Worm (Caenorhabditis elegans): ENCODE results near the gene Y48A6B.8.

Gene Y48A6B.8

DNA sequence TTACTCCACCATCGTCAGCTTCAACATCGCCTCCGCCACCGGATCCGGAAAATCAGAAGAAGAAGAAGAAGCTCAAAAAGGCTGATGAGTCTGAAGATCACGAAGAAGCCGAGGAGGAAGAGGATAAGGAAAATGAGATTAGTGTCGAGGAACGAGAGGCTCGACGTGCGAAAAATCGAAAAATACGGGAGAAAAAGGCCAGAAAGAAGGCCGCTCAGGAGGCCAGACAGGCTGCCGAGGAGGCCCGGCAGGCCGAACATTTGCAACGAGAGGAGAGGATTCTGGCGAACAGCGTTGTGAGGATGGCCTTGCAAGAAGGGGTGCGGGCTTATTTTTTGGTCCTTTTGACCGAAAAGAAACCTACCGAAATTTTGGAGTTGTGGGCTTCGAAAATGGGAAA, 16.0 kb upstream of the Y48A6B.8 start:
- TF ChIP-seq rnt-1 (tag; optimal IDR thresholded peaks at IDR 0.05) (no peak), dmd-4 (tag; optimal IDR thresholded peaks at IDR 0.05; ENCODE audit: borderline replicate concordance) (no peak), nhr-11 (tag; optimal IDR thresholded peaks at IDR 0.05) (no peak)

ce11 chrIII:11040606-11041005, 11.4 kb upstream of the Y48A6B.8 start:
- TF ChIP-seq hlh-13 (GFP tag; optimal IDR thresholded peaks at IDR 0.05) (no peak), pat-9 (tag; optimal IDR thresholded peaks at IDR 0.05) (no peak), ceh-45 (GFP tag; IDR thresholded peaks at IDR 0.05) (no peak), rnt-1 (tag; optimal IDR thresholded peaks at IDR 0.05) (no peak), hlh-6 (tag; optimal IDR thresholded peaks at IDR 0.05) (no peak), lin-11 (tag; optimal IDR thresholded peaks at IDR 0.05) (no peak), hlh-30 (tag; optimal IDR thresholded peaks at IDR 0.05; ENCODE audit: insufficient read depth) (no peak), madf-2 (tag; optimal IDR thresholded peaks at IDR 0.05) (no peak), ceh-24 (tag; optimal IDR thresholded peaks at IDR 0.05) (no peak), nhr-11 (tag; optimal IDR thresholded peaks at IDR 0.05) (no peak), C08G9.2 (tag; optimal IDR thresholded peaks at IDR 0.05) (no peak), dve-1 (tag; optimal IDR thresholded peaks at IDR 0.05) (no peak), hlh-15 (tag; optimal IDR thresholded peaks at IDR 0.05) (no peak)

- TF ChIP-seq nfya-1 (tag; optimal IDR thresholded peaks at IDR 0.05) (peak; percentile 30), C08G9.2 (tag; optimal IDR thresholded peaks at IDR 0.05) (no peak), sdc-2 (tag; optimal IDR thresholded peaks at IDR 0.05) (no peak), elt-4 (tag; optimal IDR thresholded peaks at IDR 0.05) (no peak), che-1 (tag; optimal IDR thresholded peaks at IDR 0.05) (no peak), ceh-31 (tag; optimal IDR thresholded peaks at IDR 0.05) (peak; percentile 5), ceh-30 (tag; optimal IDR thresholded peaks at IDR 0.05) (no peak), ceh-6 (GFP tag; optimal IDR thresholded peaks at IDR 0.05) (no peak), ceh-48 (tag; optimal IDR thresholded peaks at IDR 0.05) (no peak), unc-42 (tag; optimal IDR thresholded peaks at IDR 0.05) (peak; percentile 26), tbx-2 (tag; optimal IDR thresholded peaks at IDR 0.05) (peak; percentile 25)
These were observed 10.0 kb upstream of the Y48A6B.8 start for ce11 chrIII:11039250-11039649.

DNA sequence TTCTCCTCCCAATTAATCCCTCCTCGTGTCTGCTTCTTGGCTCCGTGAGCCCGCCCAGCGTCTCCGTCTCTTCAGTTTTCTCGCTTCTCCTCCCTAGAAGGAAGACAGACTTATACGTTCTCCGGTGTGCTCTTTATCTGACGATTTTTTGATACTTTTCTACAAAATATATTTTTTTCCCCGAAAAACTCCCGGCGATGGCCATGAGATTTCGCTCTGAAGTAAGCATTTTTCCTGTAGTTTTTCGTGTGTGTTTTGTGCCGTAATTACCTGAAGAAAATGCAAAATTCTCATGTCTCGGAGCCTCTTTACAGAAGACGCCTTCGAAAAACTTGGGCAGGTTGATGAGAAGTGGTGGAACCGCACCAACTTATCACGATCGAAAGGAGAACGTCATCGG, 7.4 kb upstream of the Y48A6B.8 start, which contains the start of gene spat-2:
Gene spat-2 (plus strand): TSS at position 301 of the 400 bp plus-strand sequence.
- TF ChIP-seq ceh-14 (tag; optimal IDR thresholded peaks at IDR 0.05) (no peak), ceh-18 (tag; optimal IDR thresholded peaks at IDR 0.05) (no peak), ama-1 (optimal IDR thresholded peaks at IDR 0.05) (no peak), sdc-2 (tag; optimal IDR thresholded peaks at IDR 0.05) (no peak), dmd-4 (tag; optimal IDR thresholded peaks at IDR 0.05; ENCODE audit: borderline replicate concordance) (no peak), C38D4.7 (GFP tag; optimal IDR thresholded peaks at IDR 0.05) (no peak), fkh-10 (GFP tag; optimal IDR thresholded peaks at IDR 0.05) (no peak), ref-2 (tag; optimal IDR thresholded peaks at IDR 0.05) (no peak), nfya-1 (tag; optimal IDR thresholded peaks at IDR 0.05) (no peak), hlh-8 (tag; optimal IDR thresholded peaks at IDR 0.05) (no peak), elt-2 (tag; optimal IDR thresholded peaks at IDR 0.05) (no peak)

- TF ChIP-seq lim-6 (tag; optimal IDR thresholded peaks at IDR 0.05) (no peak), syd-9 (tag; optimal IDR thresholded peaks at IDR 0.05) (no peak), lin-11 (tag; optimal IDR thresholded peaks at IDR 0.05) (no peak), nfya-1 (tag; optimal IDR thresholded peaks at IDR 0.05) (peak; percentile 61), pax-1 (tag; optimal IDR thresholded peaks at IDR 0.05) (peak; percentile 41), ref-2 (tag; optimal IDR thresholded peaks at IDR 0.05) (no peak), unc-42 (tag; optimal IDR thresholded peaks at IDR 0.05) (peak; percentile 6), unc-86 (tag; optimal IDR thresholded peaks at IDR 0.05) (peak; percentile 1), ets-4 (tag; optimal IDR thresholded peaks at IDR 0.05) (no peak), unc-55 (GFP tag; optimal IDR thresholded peaks at IDR 0.05) (peak; percentile 48), ceh-31 (tag; optimal IDR thresholded peaks at IDR 0.05) (peak; percentile 21), ahr-1 (tag; optimal IDR thresholded peaks at IDR 0.05) (no peak)
These were observed 6.9 kb upstream of the Y48A6B.8 start for ce11 chrIII:11036132-11036531.

All from whole organism, late embryonic.